Worm (Caenorhabditis elegans) whole organism, L4/young adult: Measurements from ENCODE around the gene Y39A3B.7.

Experiments
- W03F9.2 ChIP-seq: fragments of 150-350 bp; optimal IDR thresholded peaks from 2 replicates; lab custom pipeline; 2014; ENCODE audit warnings: missing biosample characterization, missing genetic modification characterization
- him-1 ChIP-seq: sonication (generic microtip); optimal IDR thresholded peaks from 2 replicates; lab custom pipeline; 2016; ENCODE audit warnings: missing genotype, missing genetic modification reagents, missing genetic modification characterization, missing compliant biosample characterization

DNA sequence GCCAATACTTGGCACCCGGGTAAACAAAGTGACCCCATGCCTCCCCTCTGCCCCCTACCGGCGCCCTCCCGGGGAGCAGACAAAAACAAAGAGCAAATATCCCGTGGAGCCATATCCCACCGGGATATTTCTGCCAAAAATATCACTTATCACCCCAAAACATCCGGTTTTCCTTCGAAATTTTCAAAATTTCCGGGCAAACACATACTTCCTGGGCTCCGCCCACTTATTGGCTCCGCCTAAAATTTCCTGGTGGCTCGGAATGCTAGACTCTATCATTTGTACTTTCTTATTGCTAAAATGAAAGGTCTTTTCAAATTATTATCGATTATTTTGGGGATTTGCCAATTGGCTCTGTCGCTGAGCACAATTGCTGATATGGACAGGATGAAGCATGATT lies 21.0 kb upstream of the Y39A3B.7 start, which contains the start of gene Y39A3B.1:
- TF ChIP-seq W03F9.2, result no peak
- no peak for TF ChIP-seq him-1 (tag; lab: Kevin White, UChicago)
